Fruit fly (Drosophila melanogaster) ovary, adult (tissue): ENCODE results near the gene Bhmt.

Experiments used
- CG17801 ChIP-seq: fragments of 200-800 bp; optimal IDR thresholded peaks from 2 replicates; lab custom pipeline; 2019; ENCODE audit warnings: missing biosample characterization, mild to moderate bottlenecking, missing genetic modification characterization, moderate library complexity; ENCODE audit not compliant: partially characterized antibody

The Bhmt gene

dm6 chr2L:18930352-18931122 lies 26.6 kb downstream of the Bhmt start:
- TF ChIP-seq CG17801 (GFP tag; lab: Kevin White, UChicago), result no peak

- TF ChIP-seq CG17801 (GFP tag; lab: Kevin White, UChicago), result no peak
These were observed 27.5 kb downstream of the Bhmt start for dm6 chr2L:18929595-18929994.

- no peak for TF ChIP-seq CG17801 (GFP tag; lab: Kevin White, UChicago)
These were observed 29.2 kb downstream of the Bhmt start for dm6 chr2L:18927891-18928290.

- no peak for TF ChIP-seq CG17801 (GFP tag; lab: Kevin White, UChicago)
These were observed 31.2 kb downstream of the Bhmt start for dm6 chr2L:18925956-18926355.

- no peak for TF ChIP-seq CG17801 (GFP tag; lab: Kevin White, UChicago)
These were observed 31.7 kb downstream of the Bhmt start for dm6 chr2L:18925387-18925786.

- no peak for TF ChIP-seq CG17801 (GFP tag; lab: Kevin White, UChicago)
These were observed 32.4 kb downstream of the Bhmt start for dm6 chr2L:18924642-18925244.

- no peak for TF ChIP-seq CG17801 (GFP tag; lab: Kevin White, UChicago)
These were observed 35.9 kb downstream of the Bhmt start for dm6 chr2L:18921246-18921645.

- no peak for TF ChIP-seq CG17801 (GFP tag; lab: Kevin White, UChicago)
These were observed 37.6 kb downstream of the Bhmt start for dm6 chr2L:18919474-18919873.

dm6 chr2L:18917584-18917983 lies 39.5 kb downstream of the Bhmt start:
- no peak for TF ChIP-seq CG17801 (GFP tag; lab: Kevin White, UChicago)

- no peak for TF ChIP-seq CG17801 (GFP tag; lab: Kevin White, UChicago)
These were observed 42.3 kb downstream of the Bhmt start for dm6 chr2L:18914829-18915228.

dm6 chr2L:18907491-18907890 lies 49.6 kb downstream of the Bhmt start:
- no peak for TF ChIP-seq CG17801 (GFP tag; lab: Kevin White, UChicago)

dm6 chr2L:18906615-18907014 lies 50.5 kb downstream of the Bhmt start:
- no peak for TF ChIP-seq CG17801 (GFP tag; lab: Kevin White, UChicago)
